Fruit fly (Drosophila melanogaster): Measurements from ENCODE around the gene HSPBAP1.

HSPBAP1 gene

DNA sequence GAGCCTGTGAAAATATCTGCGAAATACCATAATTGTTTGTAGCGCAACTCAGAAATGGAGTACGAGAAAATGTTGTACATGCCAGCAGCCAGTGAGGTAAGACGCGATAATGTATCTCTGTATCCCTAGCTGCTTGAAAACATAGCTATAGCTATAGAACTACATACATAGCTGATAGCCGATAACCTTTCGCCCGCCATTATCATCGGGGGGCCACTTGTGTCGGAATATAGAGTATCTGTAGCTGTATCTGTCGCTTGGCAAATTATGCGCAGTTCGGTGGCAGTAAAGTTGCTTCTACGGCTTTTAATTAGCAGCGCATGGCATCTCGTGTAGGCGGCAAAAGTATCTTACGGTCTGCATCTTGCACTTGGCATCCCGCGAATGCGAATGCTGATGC, 42.0 kb downstream of the HSPBAP1 start:
- TF ChIP-seq Jra (GFP tag; optimal IDR thresholded peaks at IDR 0.05) (no peak), h (GFP tag; optimal IDR thresholded peaks at IDR 0.05) (no peak), foxo (GFP tag; optimal IDR thresholded peaks at IDR 0.05) (no peak), Rel (GFP tag; optimal IDR thresholded peaks at IDR 0.05) (no peak), Rel (tag; optimal IDR thresholded peaks at IDR 0.05) (no peak), Vsx2 (GFP tag; optimal IDR thresholded peaks at IDR 0.05; ENCODE audit: partially characterized antibody) (no peak), CrebA (GFP tag; optimal IDR thresholded peaks at IDR 0.05; ENCODE audit: borderline replicate concordance) (no peak), CG9705 (GFP tag; optimal IDR thresholded peaks at IDR 0.05) (no peak), woc (GFP tag; optimal IDR thresholded peaks at IDR 0.05) (no peak), psq (GFP tag; optimal IDR thresholded peaks at IDR 0.05) (no peak)

DNA sequence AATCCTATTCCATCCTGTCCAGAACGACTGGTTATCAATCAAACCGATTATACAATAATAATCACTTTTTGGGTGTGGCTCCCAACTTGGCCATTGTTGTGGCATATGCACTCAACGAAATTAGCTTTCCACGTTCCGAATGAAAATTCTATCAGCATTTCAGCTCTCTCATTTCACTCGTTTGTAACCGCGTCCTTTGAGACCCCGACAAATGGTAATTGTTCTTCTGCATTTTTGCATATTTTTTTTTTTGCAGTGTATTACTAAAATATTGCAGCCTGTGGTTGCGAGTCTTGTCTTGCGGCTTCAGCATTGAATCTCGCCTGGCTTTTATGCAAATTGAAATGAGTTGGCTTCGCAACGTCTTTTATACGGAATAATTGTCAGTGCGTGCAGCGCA, 43.3 kb downstream of the HSPBAP1 start:
- TF ChIP-seq Dfd (GFP tag; optimal IDR thresholded peaks at IDR 0.05) (no peak), CG32264 (GFP tag; optimal IDR thresholded peaks at IDR 0.05) (no peak), HLH106 (tag; optimal IDR thresholded peaks at IDR 0.05) (no peak), tai (GFP tag; optimal IDR thresholded peaks at IDR 0.05) (no peak), Hnf4 (GFP tag; optimal IDR thresholded peaks at IDR 0.05) (no peak), Abd-B (GFP tag; optimal IDR thresholded peaks at IDR 0.05) (no peak), Hr78 (GFP tag; optimal IDR thresholded peaks at IDR 0.05) (no peak), psq (GFP tag; optimal IDR thresholded peaks at IDR 0.05) (no peak), jim (GFP tag; optimal IDR thresholded peaks at IDR 0.05) (no peak), dl (GFP tag; optimal IDR thresholded peaks at IDR 0.05; ENCODE audit: insufficient read depth in 1 of 2, partially characterized antibody in 2 of 2) (no peak), CrebA (GFP tag; optimal IDR thresholded peaks at IDR 0.05; ENCODE audit: borderline replicate concordance) (no peak), Mio (GFP tag; optimal IDR thresholded peaks at IDR 0.05) (no peak)

DNA sequence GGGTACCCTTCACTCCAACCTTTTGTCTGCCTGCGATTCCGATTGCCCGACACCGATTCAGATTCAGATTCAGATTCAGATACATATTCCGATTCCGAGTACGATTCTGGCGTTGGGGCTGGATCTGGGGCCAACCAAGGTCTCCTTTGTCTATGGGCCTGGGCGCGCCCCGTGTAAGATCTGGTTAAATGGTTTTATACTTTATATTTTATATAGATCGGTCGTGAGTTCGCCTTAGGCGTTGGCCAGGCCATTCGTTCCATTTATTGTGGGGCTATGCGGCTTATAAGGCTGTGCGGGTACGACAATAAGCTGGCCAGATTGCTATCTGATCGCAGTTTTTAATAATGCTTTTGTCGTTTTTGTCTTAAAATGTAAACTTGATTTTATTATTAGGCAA, 45.0 kb downstream of the HSPBAP1 start:
- TF ChIP-seq CrebA (GFP tag; optimal IDR thresholded peaks at IDR 0.05; ENCODE audit: borderline replicate concordance) (no peak), N (GFP tag; optimal IDR thresholded peaks at IDR 0.05) (no peak), Dif (GFP tag; optimal IDR thresholded peaks at IDR 0.05; ENCODE audit: partially characterized antibody) (no peak), dmrt93B (GFP tag; optimal IDR thresholded peaks at IDR 0.05) (no peak), usp (GFP tag; optimal IDR thresholded peaks at IDR 0.05) (no peak), foxo (GFP tag; optimal IDR thresholded peaks at IDR 0.05) (no peak), dsf (GFP tag; optimal IDR thresholded peaks at IDR 0.05; ENCODE audit: borderline replicate concordance) (no peak), GATAd (GFP tag; optimal IDR thresholded peaks at IDR 0.05) (no peak), Jra (GFP tag; optimal IDR thresholded peaks at IDR 0.05) (no peak), br (GFP tag; optimal IDR thresholded peaks at IDR 0.05) (no peak), rgr (GFP tag; optimal IDR thresholded peaks at IDR 0.05) (no peak), ey (GFP tag; optimal IDR thresholded peaks at IDR 0.05) (no peak)

DNA sequence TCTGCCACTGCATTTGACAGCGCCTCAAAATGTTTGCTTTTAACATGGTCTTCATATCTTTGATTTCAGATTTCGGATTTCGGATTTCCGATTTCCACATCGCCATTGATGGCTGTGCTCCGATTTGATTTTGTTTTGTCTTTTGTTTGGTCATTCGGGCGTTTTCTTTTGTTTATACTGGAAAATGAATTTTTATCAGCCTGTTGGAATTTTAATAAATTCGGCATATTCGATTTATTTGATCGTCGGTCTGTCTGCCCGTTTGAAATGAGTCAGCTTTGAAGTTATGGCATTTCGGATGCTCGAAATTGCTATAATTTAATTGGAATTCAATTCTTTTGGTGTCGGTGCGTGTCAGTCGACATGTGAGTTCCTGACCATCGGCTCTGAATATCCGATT, 45.7 kb downstream of the HSPBAP1 start:
- TF ChIP-seq Dif (GFP tag; optimal IDR thresholded peaks at IDR 0.05; ENCODE audit: partially characterized antibody) (no peak), Vsx2 (GFP tag; optimal IDR thresholded peaks at IDR 0.05; ENCODE audit: partially characterized antibody) (no peak), Hr78 (GFP tag; optimal IDR thresholded peaks at IDR 0.05) (no peak), Jra (GFP tag; optimal IDR thresholded peaks at IDR 0.05) (no peak), CG32264 (GFP tag; optimal IDR thresholded peaks at IDR 0.05) (no peak), usp (GFP tag; optimal IDR thresholded peaks at IDR 0.05) (no peak), Hr83 (GFP tag; optimal IDR thresholded peaks at IDR 0.05; ENCODE audit: poor library complexity, severe bottlenecking) (no peak), Myc (optimal IDR thresholded peaks at IDR 0.05) (no peak), dmrt93B (GFP tag; optimal IDR thresholded peaks at IDR 0.05) (no peak), dsf (GFP tag; optimal IDR thresholded peaks at IDR 0.05; ENCODE audit: borderline replicate concordance) (no peak), CrebA (GFP tag; optimal IDR thresholded peaks at IDR 0.05; ENCODE audit: borderline replicate concordance) (no peak), Sp1 (GFP tag; optimal IDR thresholded peaks at IDR 0.05) (no peak), Dfd (GFP tag; optimal IDR thresholded peaks at IDR 0.05) (no peak), GATAd (GFP tag; optimal IDR thresholded peaks at IDR 0.05) (no peak), psq (GFP tag; optimal IDR thresholded peaks at IDR 0.05) (no peak)
